Worm (Caenorhabditis elegans) whole organism, mixed stage, embryonic: ENCODE results near the gene C09E7.7.

ENCODE experiments used
- ceh-43 ChIP-seq: fragments of 200-800 bp; sonication (Bioruptor generic); optimal IDR thresholded peaks from 2 replicates; lab custom pipeline; 2018; ENCODE audit warnings: mild to moderate bottlenecking, missing genetic modification characterization, moderate library complexity, missing compliant biosample characterization
- nhr-12 ChIP-seq: fragments of 150-350 bp; optimal IDR thresholded peaks from 2 replicates; lab custom pipeline; 2014; ENCODE audit warnings: missing biosample characterization, missing genetic modification characterization
- unc-39 ChIP-seq: fragments of 150-350 bp; optimal IDR thresholded peaks from 2 replicates; lab custom pipeline; 2014; ENCODE audit warnings: missing biosample characterization, missing genetic modification characterization
- unc-62 ChIP-seq: fragments of 150-350 bp; optimal IDR thresholded peaks from 2 replicates; lab custom pipeline; 2014; ENCODE audit warnings: missing biosample characterization, missing genetic modification reagents, missing genetic modification characterization

- TF ChIP-seq unc-62 (GFP tag; lab: Kevin White, UChicago) (no peak), unc-39 (tag; lab: Kevin White, UChicago) (no peak), ceh-43 (no peak), nhr-12 (tag; lab: Kevin White, UChicago) (no peak)
Observed at ce11 chrIII:6507832-6508231, 43.2 kb downstream of the C09E7.7 start, which contains the start of gene F23F12.12.
